Worm (Caenorhabditis elegans): ENCODE measurements around the gene ZK1010.4.

The ZK1010.4 gene

DNA sequence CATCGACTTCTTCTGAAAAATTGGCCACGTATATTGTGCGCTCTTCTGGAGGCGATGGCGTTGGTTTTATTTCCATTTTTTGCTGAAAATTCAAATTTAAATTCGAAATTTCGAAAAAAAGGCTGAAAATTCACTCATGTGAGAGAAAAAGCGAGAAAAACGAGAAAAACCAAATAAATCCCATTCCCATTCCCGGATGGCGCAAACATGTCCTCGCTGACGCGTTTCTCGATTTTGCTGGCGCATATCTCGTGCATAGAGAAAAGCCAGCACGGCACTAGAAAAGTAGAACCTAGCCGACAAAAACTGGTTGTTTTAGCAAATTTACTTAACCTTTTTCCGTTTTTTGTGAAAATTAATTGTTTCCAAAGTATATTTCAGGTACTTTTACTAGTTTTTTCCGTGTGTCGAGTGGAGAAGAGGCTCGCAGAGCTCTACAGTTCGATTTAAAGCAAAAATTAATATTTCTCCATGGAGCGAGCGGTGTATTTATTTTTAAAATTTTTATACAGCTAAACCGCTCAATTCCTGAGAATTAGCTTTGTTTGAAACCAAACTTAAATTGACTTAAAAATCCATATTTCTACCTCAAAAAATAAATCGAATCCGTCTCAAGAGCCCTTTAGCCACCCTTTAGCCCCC, 49.0 kb upstream of the ZK1010.4 start, which contains the start of gene rbm-7 (continued):
- TF ChIP-seq elt-2 (tag; optimal IDR thresholded peaks at IDR 0.05) (peak; percentile 13), nfya-1 (tag; optimal IDR thresholded peaks at IDR 0.05; ENCODE audit: insufficient read depth) (peak; percentile 80), ceh-82 (tag; optimal IDR thresholded peaks at IDR 0.05) (no peak)

DNA sequence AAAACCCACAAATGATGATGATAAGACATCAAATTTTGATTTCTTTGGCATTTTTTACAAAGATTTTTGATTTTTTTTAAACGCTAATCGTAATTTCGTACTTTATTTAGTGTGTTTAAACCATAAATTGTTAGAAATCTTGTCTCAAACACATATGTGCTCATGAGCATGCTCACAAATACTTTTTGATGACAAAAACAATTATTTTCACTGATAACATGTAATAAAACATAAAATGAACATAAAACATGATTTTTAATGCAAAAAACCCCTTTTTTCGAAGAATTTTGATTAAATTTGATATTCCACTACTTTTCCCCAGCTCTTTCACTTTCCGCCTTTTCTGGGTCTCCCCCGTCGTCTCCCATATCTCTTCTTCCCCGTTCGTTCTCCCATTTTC, 48.1 kb upstream of the ZK1010.4 start:
- TF ChIP-seq elt-2 (tag; optimal IDR thresholded peaks at IDR 0.05): peak; percentile 27
- TF ChIP-seq egl-27 (tag; optimal IDR thresholded peaks at IDR 0.05): no peak

DNA sequence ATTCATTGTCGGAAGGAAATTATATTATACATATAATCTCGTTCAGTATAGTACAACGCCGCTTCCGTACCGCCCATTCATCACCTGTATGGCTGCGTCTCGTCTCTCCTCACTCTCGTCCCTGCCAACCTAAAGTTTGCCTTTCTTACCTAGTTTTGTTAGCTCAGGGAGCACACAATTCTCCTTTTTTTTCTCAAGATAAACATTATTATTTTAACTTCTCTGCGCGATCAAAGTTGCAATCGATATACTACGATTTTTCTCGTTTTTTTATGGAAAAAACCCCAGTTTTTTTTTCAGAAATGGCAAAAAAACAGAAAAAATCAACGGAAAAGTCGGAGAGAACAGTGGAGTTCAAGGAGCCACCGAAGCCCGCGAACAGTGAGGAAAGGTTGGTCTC, 46.5 kb upstream of the ZK1010.4 start, which contains the start of gene epg-3:
epg-3 (plus strand) TSS at position 301 of the 400 bp plus-strand sequence.
- TF ChIP-seq ztf-11 (tag; optimal IDR thresholded peaks at IDR 0.05): no peak
- peak; percentile 26 for TF ChIP-seq nfya-1 (tag; optimal IDR thresholded peaks at IDR 0.05; ENCODE audit: insufficient read depth)
- TF ChIP-seq pha-4 (tag; optimal IDR thresholded peaks at IDR 0.05): peak; percentile 57

DNA sequence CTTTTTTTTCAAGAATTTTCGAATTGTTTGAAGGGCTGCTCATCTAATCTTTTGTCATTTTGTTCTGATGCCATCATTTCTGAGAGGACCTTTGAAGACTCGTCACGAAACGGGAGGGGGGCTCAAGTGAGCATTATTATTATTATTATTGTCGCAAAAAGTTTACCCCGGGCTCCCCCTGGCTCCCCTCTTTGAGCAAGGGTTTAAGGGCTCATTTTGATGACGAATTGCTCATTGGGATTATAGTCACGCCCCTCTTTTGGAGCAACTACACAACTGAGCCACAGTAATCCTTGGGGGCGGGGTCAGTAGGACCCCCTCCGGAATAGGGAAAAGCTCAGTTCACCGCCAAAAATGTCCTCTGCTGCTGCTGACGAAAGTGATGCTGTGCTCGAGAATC, 38.6 kb upstream of the ZK1010.4 start, which contains the start of gene unc-25:
unc-25 (plus strand) TSS at position 345 of the 400 bp plus-strand sequence.
- TF ChIP-seq unc-62 (GFP tag; optimal IDR thresholded peaks at IDR 0.05): no peak
- TF ChIP-seq nhr-11 (tag; optimal IDR thresholded peaks at IDR 0.05): no peak
- peak; percentile 57 for TF ChIP-seq lin-39 (tag; optimal IDR thresholded peaks at IDR 0.05)
- no peak for TF ChIP-seq elt-1 (tag; optimal IDR thresholded peaks at IDR 0.05)
- TF ChIP-seq nfya-1 (tag; optimal IDR thresholded peaks at IDR 0.05; ENCODE audit: insufficient read depth): peak; percentile 16

DNA sequence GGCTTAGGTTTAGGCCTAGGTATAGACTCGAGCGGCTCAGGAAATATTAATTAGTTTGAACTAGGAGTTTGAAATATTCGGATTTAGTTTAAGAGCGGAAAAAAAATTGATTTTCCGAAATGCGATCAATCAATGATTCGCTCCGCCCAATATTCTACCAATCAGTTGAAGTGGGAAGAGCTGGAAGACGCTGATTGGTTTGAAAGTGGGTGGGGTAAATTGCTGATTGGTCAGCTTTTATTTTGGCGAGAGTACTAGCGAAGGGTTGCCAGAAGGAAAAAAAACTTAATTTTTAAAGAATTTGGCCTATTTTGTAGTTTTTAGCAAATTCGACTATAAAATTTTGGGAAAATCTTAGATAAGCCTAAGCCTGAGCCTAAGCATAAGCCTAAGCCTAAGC, 36.8 kb upstream of the ZK1010.4 start:
- TF ChIP-seq nfya-1 (tag; optimal IDR thresholded peaks at IDR 0.05; ENCODE audit: insufficient read depth) (peak; percentile 96), daf-12 (tag; optimal IDR thresholded peaks at IDR 0.05) (no peak)

DNA sequence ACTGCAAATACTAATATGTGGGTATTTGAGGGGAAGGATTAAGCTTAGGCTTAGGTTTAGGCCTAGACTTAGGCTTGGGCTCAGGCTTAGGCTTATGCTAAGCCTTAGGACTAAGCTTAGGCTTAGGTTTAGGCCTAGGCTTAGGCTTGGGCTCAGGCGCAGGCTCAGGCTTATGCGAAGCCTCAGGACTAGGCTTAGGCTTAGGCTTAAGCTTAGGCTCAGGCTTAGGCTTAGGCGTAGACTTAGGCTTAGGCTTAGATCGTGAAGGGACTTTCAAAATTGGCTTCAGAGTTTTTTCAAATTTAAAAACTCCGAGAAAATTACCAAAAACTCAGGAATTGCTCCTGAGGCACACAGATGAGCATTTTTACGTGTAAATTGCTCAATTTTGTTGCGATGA, 35.8 kb upstream of the ZK1010.4 start:
- TF ChIP-seq snpc-4 (tag; optimal IDR thresholded peaks at IDR 0.05) (no peak), nhr-28 (tag; optimal IDR thresholded peaks at IDR 0.05) (no peak), fkh-10 (GFP tag; optimal IDR thresholded peaks at IDR 0.05) (no peak), egl-27 (tag; optimal IDR thresholded peaks at IDR 0.05) (no peak), egl-5 (tag; optimal IDR thresholded peaks at IDR 0.05) (no peak), ceh-28 (tag; optimal IDR thresholded peaks at IDR 0.05) (no peak), jun-1 (tag; optimal IDR thresholded peaks at IDR 0.05) (no peak), sea-2 (GFP tag; optimal IDR thresholded peaks at IDR 0.05) (no peak), unc-39 (tag; optimal IDR thresholded peaks at IDR 0.05) (no peak), nhr-11 (tag; optimal IDR thresholded peaks at IDR 0.05) (no peak), fos-1 (tag; optimal IDR thresholded peaks at IDR 0.05) (no peak), nfya-1 (tag; optimal IDR thresholded peaks at IDR 0.05; ENCODE audit: insufficient read depth) (no peak), lsy-12 (tag; optimal IDR thresholded peaks at IDR 0.05) (no peak), pqm-1 (tag; optimal IDR thresholded peaks at IDR 0.05) (no peak), ztf-4 (tag; optimal IDR thresholded peaks at IDR 0.05) (no peak), aly-2 (tag; optimal IDR thresholded peaks at IDR 0.05) (no peak), ceh-82 (tag; optimal IDR thresholded peaks at IDR 0.05) (no peak)

DNA sequence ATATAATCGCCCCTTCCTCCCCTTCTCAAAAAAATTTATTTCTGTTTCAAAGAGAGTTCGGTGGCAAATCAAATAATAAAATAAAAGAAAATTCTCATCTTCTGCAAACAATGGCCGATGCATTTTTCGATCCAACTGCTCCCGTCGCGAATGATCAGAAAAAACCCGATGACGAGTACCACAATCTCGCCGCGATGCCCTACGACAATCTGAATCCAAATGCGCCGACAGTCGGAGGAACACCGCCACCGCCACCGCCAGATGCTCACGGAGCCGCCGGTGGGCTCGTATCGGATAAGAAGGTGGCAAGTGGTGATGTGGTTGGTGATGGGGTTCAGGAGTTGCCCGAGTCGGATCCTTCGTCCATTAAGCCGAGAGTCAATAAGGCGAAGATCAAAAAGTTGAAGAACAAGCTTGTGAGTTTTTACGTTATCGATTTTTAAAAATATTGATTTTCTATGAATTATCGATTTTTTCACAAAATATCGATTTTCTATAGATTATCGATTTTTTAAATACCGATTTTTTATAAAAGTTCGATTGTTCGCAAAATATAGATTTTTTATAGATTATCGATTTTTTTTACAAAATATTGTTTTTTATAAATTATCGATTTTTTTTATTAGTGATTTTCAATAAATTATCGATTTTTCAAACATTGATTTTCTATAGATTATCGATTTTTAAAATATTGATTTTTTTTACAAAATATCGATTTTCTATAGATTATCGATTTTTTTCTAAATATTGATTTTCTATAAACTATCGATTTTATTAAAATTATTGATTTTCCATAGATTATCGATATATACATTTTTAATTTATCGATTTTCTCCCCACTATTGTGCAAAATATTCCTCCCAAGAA, 29.3 kb upstream of the ZK1010.4 start, which contains the start of gene Y39E4A.1:
Y39E4A.1 (plus strand) TSS at position 51 of the 867 bp plus-strand sequence.
- TF ChIP-seq ceh-28 (tag; optimal IDR thresholded peaks at IDR 0.05) (peak; percentile 99), sea-2 (GFP tag; optimal IDR thresholded peaks at IDR 0.05) (no peak)

DNA sequence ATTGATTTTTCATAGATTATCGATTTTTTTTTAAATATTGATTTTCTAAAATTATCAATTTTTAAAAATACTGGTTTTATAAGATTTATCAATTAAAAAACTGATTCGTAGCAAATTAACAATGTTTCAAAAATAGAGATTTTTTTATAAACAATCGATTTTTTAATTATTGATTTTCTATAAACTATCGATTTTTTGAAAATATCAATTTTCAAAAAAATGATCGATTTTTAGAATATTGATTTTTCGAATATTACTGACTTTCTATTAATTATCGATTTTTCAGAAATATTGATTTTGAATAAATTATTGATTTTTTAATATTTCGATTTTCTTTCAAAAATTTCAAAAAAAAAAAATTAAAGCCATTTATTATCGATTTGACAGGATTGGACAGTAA, 28.3 kb upstream of the ZK1010.4 start:
- no peak for TF ChIP-seq ama-1 (optimal IDR thresholded peaks at IDR 0.05)
- no peak for TF ChIP-seq nhr-77 (tag; optimal IDR thresholded peaks at IDR 0.05)
- no peak for TF ChIP-seq nhr-237 (tag; optimal IDR thresholded peaks at IDR 0.05)
- TF ChIP-seq ceh-28 (tag; optimal IDR thresholded peaks at IDR 0.05): peak; percentile 98
